Worm (Caenorhabditis elegans): ENCODE measurements around the gene cwf-19L1.

The cwf-19L1 gene

DNA sequence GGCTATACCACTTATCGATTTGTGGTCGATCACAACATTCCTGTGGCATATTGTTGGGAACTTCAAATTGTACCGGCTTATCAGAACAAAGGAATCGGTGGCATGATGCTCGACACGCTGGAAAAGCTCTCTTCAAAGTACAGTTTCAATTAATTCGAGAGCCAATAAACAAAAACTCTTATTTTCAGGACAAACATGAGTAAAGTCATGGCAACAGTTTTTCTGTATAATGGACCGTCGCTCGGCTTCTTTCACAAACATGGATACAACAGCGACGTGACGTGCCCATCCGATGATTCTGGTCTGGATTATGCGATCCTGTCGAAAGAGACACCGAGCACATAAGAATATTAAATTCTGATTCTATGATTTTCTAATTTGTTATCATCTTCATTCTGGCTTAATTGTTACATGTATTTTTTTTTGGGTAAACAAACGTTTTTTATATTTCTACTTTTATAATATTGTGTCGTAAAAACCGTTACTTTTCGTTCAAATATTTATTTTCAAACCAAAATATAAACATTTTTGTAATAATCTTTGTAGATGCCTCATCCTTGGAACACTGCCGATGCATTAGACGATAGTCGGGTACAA, 11.0 kb upstream of the cwf-19L1 start, which contains the start of gene smut-1:
Gene smut-1 (plus strand): TSS at position 547 of the 597 bp plus-strand sequence.
- TF ChIP-seq lin-32 (GFP tag; optimal IDR thresholded peaks at IDR 0.05) (no peak), lin-13 (tag; optimal IDR thresholded peaks at IDR 0.05) (no peak), lsy-2 (tag; optimal IDR thresholded peaks at IDR 0.05) (no peak), ceh-43 (GFP tag; optimal IDR thresholded peaks at IDR 0.05) (no peak), nhr-28 (tag; optimal IDR thresholded peaks at IDR 0.05) (no peak), unc-120 (tag; optimal IDR thresholded peaks at IDR 0.05; ENCODE audit: poor library complexity, severe bottlenecking) (no peak), elt-1 (tag; optimal IDR thresholded peaks at IDR 0.05; ENCODE audit: borderline replicate concordance, insufficient read depth) (no peak), drap-1 (GFP tag; optimal IDR thresholded peaks at IDR 0.05) (no peak), tbx-8 (GFP tag; optimal IDR thresholded peaks at IDR 0.05) (no peak), ztf-11 (tag; optimal IDR thresholded peaks at IDR 0.05) (no peak), hlh-1 (tag; optimal IDR thresholded peaks at IDR 0.05) (no peak), nhr-2 (tag; optimal IDR thresholded peaks at IDR 0.05) (no peak), unc-39 (tag; optimal IDR thresholded peaks at IDR 0.05) (no peak), mab-5 (tag; optimal IDR thresholded peaks at IDR 0.05) (no peak), sptf-1 (tag; optimal IDR thresholded peaks at IDR 0.05) (no peak), nhr-237 (tag; optimal IDR thresholded peaks at IDR 0.05) (no peak), ces-1 (GFP tag; optimal IDR thresholded peaks at IDR 0.05) (no peak)

DNA sequence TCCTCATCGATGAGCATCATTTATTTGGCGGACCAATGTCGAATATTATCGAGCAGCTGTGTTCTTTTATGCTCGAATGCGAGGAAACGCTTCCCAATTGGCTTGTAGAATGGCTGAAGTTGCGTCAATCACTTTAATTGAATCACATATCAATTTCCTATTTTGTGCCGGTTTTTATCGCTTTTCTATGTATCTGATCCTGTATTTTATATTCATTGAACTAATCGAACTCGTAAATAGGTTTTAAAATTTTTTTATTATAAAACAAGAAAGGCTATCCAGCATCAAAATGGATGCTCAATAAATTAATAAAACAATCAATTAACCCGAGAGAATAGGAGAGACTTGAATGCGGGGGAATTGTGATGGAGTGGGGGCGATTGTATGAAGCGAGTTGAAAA, 8.9 kb upstream of the cwf-19L1 start:
- TF ChIP-seq unc-39 (tag; optimal IDR thresholded peaks at IDR 0.05), result no peak
- no peak for TF ChIP-seq ceh-83 (GFP tag; optimal IDR thresholded peaks at IDR 0.05)
- peak; percentile 18 for TF ChIP-seq mls-2 (tag; optimal IDR thresholded peaks at IDR 0.05)
- TF ChIP-seq ces-1 (GFP tag; optimal IDR thresholded peaks at IDR 0.05), result peak; percentile 48

DNA sequence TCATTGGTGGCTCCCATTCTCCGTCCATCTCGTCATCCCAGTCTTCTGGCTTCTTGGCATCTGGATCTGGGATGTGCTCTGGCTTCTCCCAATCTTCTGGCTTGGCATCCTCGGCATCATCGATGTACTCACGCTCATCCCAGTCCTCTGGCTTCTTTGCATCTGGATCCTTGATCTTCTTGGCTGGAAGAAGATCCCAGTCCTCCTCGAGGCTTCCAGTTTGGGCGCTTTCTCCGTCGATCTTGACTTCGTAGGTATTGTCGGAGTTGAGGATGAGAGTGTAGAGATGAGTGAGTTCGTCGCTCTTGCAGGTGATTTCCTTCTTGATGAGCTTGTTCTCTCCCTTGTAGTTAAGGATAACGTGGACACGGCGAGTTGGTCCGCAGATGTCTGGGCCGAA, 8.0 kb upstream of the cwf-19L1 start:
- no peak for TF ChIP-seq ceh-43 (GFP tag; optimal IDR thresholded peaks at IDR 0.05)
- TF ChIP-seq mab-5 (tag; optimal IDR thresholded peaks at IDR 0.05), result no peak
- TF ChIP-seq drap-1 (GFP tag; optimal IDR thresholded peaks at IDR 0.05), result no peak
- TF ChIP-seq ces-1 (GFP tag; optimal IDR thresholded peaks at IDR 0.05), result no peak
- no peak for TF ChIP-seq nhr-12 (tag; optimal IDR thresholded peaks at IDR 0.05)
- TF ChIP-seq mep-1 (tag; optimal IDR thresholded peaks at IDR 0.05), result no peak
- no peak for TF ChIP-seq pha-4 (tag; optimal IDR thresholded peaks at IDR 0.05)
- no peak for TF ChIP-seq hlh-1 (tag; optimal IDR thresholded peaks at IDR 0.05)
- TF ChIP-seq unc-120 (tag; optimal IDR thresholded peaks at IDR 0.05; ENCODE audit: poor library complexity, severe bottlenecking), result no peak
- no peak for TF ChIP-seq tbx-8 (GFP tag; optimal IDR thresholded peaks at IDR 0.05)
- TF ChIP-seq sptf-1 (tag; optimal IDR thresholded peaks at IDR 0.05), result no peak
- no peak for TF ChIP-seq flh-1 (GFP tag; optimal IDR thresholded peaks at IDR 0.05)
- no peak for TF ChIP-seq M03D4.4 (tag; optimal IDR thresholded peaks at IDR 0.05)
- TF ChIP-seq elt-3 (tag; optimal IDR thresholded peaks at IDR 0.05), result no peak
- no peak for TF ChIP-seq unc-62 (GFP tag; optimal IDR thresholded peaks at IDR 0.05)
- TF ChIP-seq zip-8 (tag; optimal IDR thresholded peaks at IDR 0.05), result no peak
- TF ChIP-seq blmp-1 (tag; optimal IDR thresholded peaks at IDR 0.05), result no peak
- no peak for TF ChIP-seq unc-39 (tag; optimal IDR thresholded peaks at IDR 0.05)

DNA sequence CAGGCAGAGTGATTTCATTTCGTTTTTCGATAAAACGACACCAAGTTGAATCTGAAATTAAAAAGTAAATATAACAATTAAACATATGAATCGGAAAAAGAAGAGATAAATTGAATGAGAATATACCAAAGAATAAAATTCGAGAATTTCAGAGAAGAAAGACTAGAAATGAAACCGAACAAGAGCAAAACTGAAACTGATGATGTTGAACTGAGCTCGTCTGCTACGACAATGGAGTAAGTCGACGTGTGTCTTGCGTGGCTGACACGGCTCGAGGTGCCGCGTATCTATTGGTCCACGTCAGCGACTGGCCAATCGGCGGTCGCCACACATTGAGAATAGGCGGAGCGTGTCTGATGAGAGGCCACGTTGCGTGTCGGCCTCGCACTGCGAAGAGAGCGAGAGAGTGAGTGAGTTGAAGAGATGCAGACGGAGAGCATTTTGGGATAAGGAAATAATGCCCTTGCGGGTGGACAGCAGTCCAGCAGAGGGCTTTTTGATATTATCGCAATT, 7.1 kb upstream of the cwf-19L1 start, which contains the start of gene crt-1:
Gene crt-1 (minus strand): TSS at position 51 of the 513 bp plus-strand sequence.
- TF ChIP-seq nhr-76 (tag; optimal IDR thresholded peaks at IDR 0.05) (no peak), mep-1 (tag; optimal IDR thresholded peaks at IDR 0.05) (peak; percentile 76), sptf-1 (tag; optimal IDR thresholded peaks at IDR 0.05) (peak; percentile 76), lin-13 (tag; optimal IDR thresholded peaks at IDR 0.05) (peak; percentile 95), ces-1 (GFP tag; optimal IDR thresholded peaks at IDR 0.05) (peak; percentile 61), ztf-11 (tag; optimal IDR thresholded peaks at IDR 0.05) (no peak), unc-39 (tag; optimal IDR thresholded peaks at IDR 0.05) (no peak), ham-2 (GFP tag; optimal IDR thresholded peaks at IDR 0.05) (peak; percentile 13), cnd-1 (tag; optimal IDR thresholded peaks at IDR 0.05) (peak; percentile 59), nhr-237 (tag; optimal IDR thresholded peaks at IDR 0.05) (no peak), ceh-43 (GFP tag; optimal IDR thresholded peaks at IDR 0.05) (peak; percentile 21), mls-2 (tag; optimal IDR thresholded peaks at IDR 0.05) (peak; percentile 43), nhr-2 (tag; optimal IDR thresholded peaks at IDR 0.05) (peak; percentile 42), unc-62 (GFP tag; optimal IDR thresholded peaks at IDR 0.05) (peak; percentile 77), ceh-83 (GFP tag; optimal IDR thresholded peaks at IDR 0.05) (no peak), snpc-4 (tag; optimal IDR thresholded peaks at IDR 0.05) (no peak), unc-120 (tag; optimal IDR thresholded peaks at IDR 0.05; ENCODE audit: poor library complexity, severe bottlenecking) (peak; percentile 70), pha-4 (tag; optimal IDR thresholded peaks at IDR 0.05) (peak; percentile 92), elt-1 (tag; optimal IDR thresholded peaks at IDR 0.05; ENCODE audit: borderline replicate concordance, insufficient read depth) (peak; percentile 79), zip-8 (tag; optimal IDR thresholded peaks at IDR 0.05) (peak; percentile 24), blmp-1 (tag; optimal IDR thresholded peaks at IDR 0.05) (no peak), drap-1 (GFP tag; optimal IDR thresholded peaks at IDR 0.05) (peak; percentile 56), hlh-1 (tag; optimal IDR thresholded peaks at IDR 0.05) (peak; percentile 19), sem-2 (GFP tag; optimal IDR thresholded peaks at IDR 0.05) (no peak), ceh-39 (tag; optimal IDR thresholded peaks at IDR 0.05) (peak; percentile 95), nhr-12 (tag; optimal IDR thresholded peaks at IDR 0.05) (no peak), bed-3 (GFP tag; optimal IDR thresholded peaks at IDR 0.05) (no peak), elt-3 (tag; optimal IDR thresholded peaks at IDR 0.05) (no peak), lsy-2 (tag; optimal IDR thresholded peaks at IDR 0.05) (peak; percentile 90)

All from whole organism, mixed stage, embryonic.